Worm (Caenorhabditis elegans) whole organism, L4 larva: Measurements from ENCODE around the gene C30G7.5.

Experiments used
- F37D6.2 ChIP-seq: sonication (generic microtip); optimal IDR thresholded peaks from 2 replicates; lab custom pipeline; 2016; ENCODE audit warnings: mild to moderate bottlenecking, missing genetic modification characterization, missing compliant biosample characterization
- ama-1 ChIP-seq: fragments of 150-350 bp; optimal IDR thresholded peaks from 2 replicates; lab custom pipeline; 2014; ENCODE audit warnings: inconsistent platforms, mixed read lengths
- lir-3 ChIP-seq: sonication (generic microtip); optimal IDR thresholded peaks from 2 replicates; lab custom pipeline; 2016; ENCODE audit warnings: mild to moderate bottlenecking, missing genetic modification characterization, missing compliant biosample characterization
- mdl-1 ChIP-seq, 2 experiments: fragments of 150-350 bp in 1 of 2; sonication (generic microtip) in 1 of 2; optimal IDR thresholded peaks; 2 replicates each; lab custom pipeline; 2014 to 2017; ENCODE audit warnings: missing biosample characterization in 2 of 2, missing genetic modification characterization in 2 of 2
- mdt-29 ChIP-seq: fragments of 200-800 bp; sonication (Bioruptor generic); IDR thresholded peaks from 2 replicates; pipeline ENCODE4 v1.3.6; 2022; ENCODE audit warnings: missing genetic modification reagents, missing genetic modification characterization, missing compliant biosample characterization
- nhr-10 ChIP-seq: fragments of 150-350 bp; optimal IDR thresholded peaks from 2 replicates; lab custom pipeline; 2014; ENCODE audit warnings: missing biosample characterization, missing genetic modification characterization
- nhr-11 ChIP-seq: fragments of 150-350 bp; optimal IDR thresholded peaks from 2 replicates; lab custom pipeline; 2014; ENCODE audit warnings: missing biosample characterization, missing genetic modification characterization
- nhr-6 ChIP-seq: fragments of 150-350 bp; optimal IDR thresholded peaks from 2 replicates; lab custom pipeline; 2014; ENCODE audit warnings: missing biosample characterization, missing genetic modification characterization
- pha-4 ChIP-seq, 2 experiments: fragments of 150-350 bp in 1 of 2; fragments of 200-800 bp in 1 of 2; sonication (Bioruptor generic) in 1 of 2; IDR thresholded peaks in 1 of 2; optimal IDR thresholded peaks in 1 of 2; 2 replicates each; pipeline versions ENCODE4 v1.3.6 to Lab custom; 2014 to 2022; ENCODE audit warnings: missing genetic modification characterization in 2 of 2, missing genetic modification reagents in 2 of 2, missing biosample characterization in 1 of 2, missing compliant biosample characterization in 1 of 2
- skn-1 ChIP-seq: fragments of 150-350 bp; optimal IDR thresholded peaks from 2 replicates; lab custom pipeline; 2014; ENCODE audit warnings: missing biosample characterization, missing genetic modification characterization
- snpc-4 ChIP-seq: fragments of 150-350 bp; optimal IDR thresholded peaks from 2 replicates; lab custom pipeline; 2014; ENCODE audit warnings: missing biosample characterization, missing genetic modification characterization
- unc-62 ChIP-seq, 3 experiments: fragments of 150-350 bp in 1 of 3; sonication (generic microtip); optimal IDR thresholded peaks in 2 of 3; peaks in 1 of 3; 1 replicate in 1 of 3; 2 replicates in 2 of 3; lab custom pipeline; 2014 to 2017; ENCODE audit warnings: missing biosample characterization in 3 of 3, missing genetic modification characterization in 3 of 3, missing genetic modification reagents in 3 of 3, missing genotype in 1 of 3
- ztf-11 ChIP-seq: fragments of 150-350 bp; optimal IDR thresholded peaks from 2 replicates; lab custom pipeline; 2014; ENCODE audit warnings: missing biosample characterization, missing genetic modification characterization

ce11 chrV:14945124-14945523 is 9.4 kb downstream of the C30G7.5 start:
- TF ChIP-seq mdt-29 (GFP tag; lab: Robert Waterston, UW), result no peak
- TF ChIP-seq mdl-1 (tag; optimal IDR thresholded peaks at IDR 0.05; lab: Kevin White, UChicago), result no peak
- TF ChIP-seq ama-1 (lab: Kevin White, UChicago), result no peak
- no peak for TF ChIP-seq nhr-6
- TF ChIP-seq lir-3 (tag; lab: Kevin White, UChicago), result no peak
- TF ChIP-seq unc-62 (GFP tag; optimal IDR thresholded peaks at IDR 0.05 in 1 of 2; lab: Kevin White, UChicago), result no peak
- no peak for TF ChIP-seq unc-62 (tag; optimal IDR thresholded peaks at IDR 0.05; lab: Kevin White, UChicago)
- TF ChIP-seq skn-1 (tag; lab: Kevin White, UChicago), result no peak
- no peak for TF ChIP-seq ztf-11 (tag; lab: Kevin White, UChicago)
- no peak for TF ChIP-seq pha-4 (GFP tag; IDR thresholded peaks at IDR 0.05; lab: Robert Waterston, UW)
- TF ChIP-seq pha-4 (tag; optimal IDR thresholded peaks at IDR 0.05; lab: Kevin White, UChicago), result no peak
- TF ChIP-seq nhr-10 (tag; lab: Kevin White, UChicago), result no peak
- no peak for TF ChIP-seq nhr-11 (tag; lab: Kevin White, UChicago)
- no peak for TF ChIP-seq F37D6.2
- no peak for TF ChIP-seq snpc-4 (tag; lab: Kevin White, UChicago)
